Worm (Caenorhabditis elegans) whole organism, L4/young adult: ENCODE results near the gene sri-65.

Experiments
- W03F9.2 ChIP-seq: fragments of 150-350 bp; optimal IDR thresholded peaks from 2 replicates; lab custom pipeline; 2014; ENCODE audit warnings: missing biosample characterization, missing genetic modification characterization
- dao-5 ChIP-seq: sonication (generic microtip); optimal IDR thresholded peaks from 2 replicates; lab custom pipeline; 2016; ENCODE audit warnings: missing genotype, missing genetic modification characterization, moderate library complexity, missing compliant biosample characterization
- him-1 ChIP-seq: sonication (generic microtip); optimal IDR thresholded peaks from 2 replicates; lab custom pipeline; 2016; ENCODE audit warnings: missing genotype, missing genetic modification reagents, missing genetic modification characterization, missing compliant biosample characterization

DNA sequence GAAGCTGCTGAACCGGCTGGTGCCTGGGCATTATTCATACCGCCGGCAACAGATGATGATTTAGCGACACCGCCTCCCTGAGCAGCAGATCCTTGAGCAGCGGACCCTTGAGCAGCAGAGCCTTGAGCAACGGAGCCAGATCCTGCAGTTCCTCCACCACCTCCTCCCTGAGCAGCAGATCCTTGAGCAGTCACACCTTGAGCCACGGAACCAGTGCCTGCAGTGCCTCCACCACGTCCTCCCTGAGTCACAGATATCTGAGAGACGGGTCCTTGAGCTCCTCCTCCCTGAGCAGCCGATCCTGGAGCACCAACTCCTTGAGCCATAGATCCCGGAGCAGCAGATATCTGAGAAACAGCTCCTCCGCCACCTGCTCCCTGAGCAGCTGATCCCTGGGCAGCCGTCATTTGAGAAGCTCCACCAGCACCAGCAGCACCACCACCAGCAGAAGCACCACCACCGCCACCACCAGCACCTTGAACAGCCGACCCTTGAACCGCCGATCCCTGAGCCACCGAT is 11.7 kb downstream of the sri-65 start:
- TF ChIP-seq W03F9.2: no peak
- TF ChIP-seq dao-5: no peak
- no peak for TF ChIP-seq him-1 (tag; lab: Kevin White, UChicago)
